Worm (Caenorhabditis elegans) whole organism, midembryonic: Measurements from ENCODE around the gene tsp-13.

Source experiments
- T22C8.4 ChIP-seq: fragments of 200-800 bp; sonication (Bioruptor generic); IDR thresholded peaks from 2 replicates; pipeline ENCODE4 v1.3.6; 2022; ENCODE audit warnings: missing genetic modification characterization, missing compliant biosample characterization
- flt-1 ChIP-seq: fragments of 200-800 bp; sonication (Bioruptor generic); IDR thresholded peaks from 2 replicates; pipeline ENCODE4 v1.3.6; 2022; ENCODE audit warnings: missing genetic modification characterization, missing compliant biosample characterization
- klf-2 ChIP-seq: fragments of 200-800 bp; sonication (Bioruptor generic); conservative IDR thresholded peaks from 2 replicates; pipeline ENCODE4 v1.3.6; 2022; ENCODE audit warnings: missing genetic modification reagents, missing genetic modification characterization, missing compliant biosample characterization
- med-1 ChIP-seq: sonication (generic microtip); optimal IDR thresholded peaks from 2 replicates; lab custom pipeline; 2017; ENCODE audit warnings: missing genetic modification characterization, mild to moderate bottlenecking, missing compliant biosample characterization, antibody characterized with exemption, missing genetic modification reagents; ENCODE audit not compliant: insufficient read depth
- ref-1 ChIP-seq: fragments of 200-800 bp; sonication (Bioruptor generic); conservative IDR thresholded peaks from 2 replicates; pipeline ENCODE4 v1.3.6; 2022; ENCODE audit warnings: missing genetic modification reagents, missing genetic modification characterization, missing compliant biosample characterization
- tab-1 ChIP-seq: fragments of 200-800 bp; sonication (Bioruptor generic); IDR thresholded peaks from 2 replicates; pipeline ENCODE4 v1.3.6; 2022; ENCODE audit warnings: missing genetic modification characterization, missing compliant biosample characterization
- ztf-23 ChIP-seq: fragments of 200-800 bp; sonication (Bioruptor generic); IDR thresholded peaks from 2 replicates; pipeline ENCODE4 v1.3.6; 2022; ENCODE audit warnings: missing genetic modification reagents, missing genetic modification characterization, missing compliant biosample characterization
- ztf-29 ChIP-seq: fragments of 200-800 bp; sonication (Bioruptor generic); IDR thresholded peaks from 2 replicates; pipeline ENCODE4 v1.3.6; 2022; ENCODE audit warnings: missing genetic modification reagents, missing genetic modification characterization, missing compliant biosample characterization

DNA sequence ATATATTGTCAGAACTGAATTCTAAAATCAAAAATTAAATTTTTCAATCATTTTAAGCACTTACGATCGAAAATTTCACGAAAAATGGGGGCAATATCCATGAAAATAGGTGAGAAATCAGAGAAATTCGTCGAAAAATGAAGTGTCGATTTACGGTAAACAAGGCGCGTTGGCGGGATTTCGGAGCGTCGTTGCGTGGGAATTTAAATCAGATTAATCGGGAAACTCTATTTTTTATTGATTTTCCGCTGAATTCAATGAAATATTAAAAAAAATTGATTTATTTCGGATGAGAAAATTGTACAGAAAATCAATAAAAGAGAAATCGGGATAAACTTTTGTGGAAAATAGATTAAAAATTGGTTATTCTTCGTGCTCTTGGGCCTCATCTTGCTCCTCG is 34.6 kb upstream of the tsp-13 start, which contains the start of gene Y39B6A.13:
- TF ChIP-seq tab-1 (GFP tag; lab: Robert Waterston, UW) (no peak), ztf-29 (GFP tag; lab: Robert Waterston, UW) (no peak), ztf-23 (no peak), T22C8.4 (GFP tag; lab: Robert Waterston, UW) (peak; percentile 43; the same call in 1 of the 2 replicates), med-1 (no peak), klf-2 (GFP tag; lab: Robert Waterston, UW) (no peak), flt-1 (GFP tag; lab: Robert Waterston, UW) (no peak), ref-1 (GFP tag; lab: Robert Waterston, UW) (no peak)
